2 fruit fly cellular contexts compared by ENCODE assay signal in genomic region chr3L:10516707-10517450, dm6.
TF ChIP-seq lines count a peak whose summit lies in the region.

No protein-coding gene starts in this region.

TF ChIP-seq in whole organism, embryonic, 481 proteins besides CTCF, POLR2A, EP300 and RAD21 (continued from another document):
- peak; percentile 47 to 48 for TF ChIP-seq Trl (optimal IDR thresholded peaks at IDR 0.05; lab: Kevin White, UChicago)
- no peak for TF ChIP-seq Trl (GFP tag; optimal IDR thresholded peaks at IDR 0.05; lab: Kevin White, UChicago)
- TF ChIP-seq Poxn (GFP tag; IDR thresholded peaks at IDR 0.05; lab: Robert Waterston, UW), result no peak
- TF ChIP-seq sens (GFP tag; lab: Kevin White, UChicago), result peak; percentile 35
- no peak for TF ChIP-seq CG15011 (GFP tag; optimal IDR thresholded peaks at IDR 0.05; lab: Kevin White, UChicago)
- no peak for TF ChIP-seq caup (GFP tag; optimal IDR thresholded peaks at IDR 0.05; lab: Kevin White, UChicago; ENCODE audit: severe bottlenecking)
- peak; percentile 8 for TF ChIP-seq ind (GFP tag; optimal IDR thresholded peaks at IDR 0.05; lab: Kevin White, UChicago)
- TF ChIP-seq Dip3 (GFP tag; optimal IDR thresholded peaks at IDR 0.05; lab: Kevin White, UChicago), result no peak
- TF ChIP-seq bsh (GFP tag; optimal IDR thresholded peaks at IDR 0.05; lab: Kevin White, UChicago), result no peak
- peak; percentile 8 for TF ChIP-seq Sox100B (GFP tag; optimal IDR thresholded peaks at IDR 0.05; lab: Kevin White, UChicago)
- peak; percentile 38 for TF ChIP-seq CG12391 (tag; optimal IDR thresholded peaks at IDR 0.05; lab: Kevin White, UChicago)
- peak; percentile 26 for TF ChIP-seq CG13775 (GFP tag; optimal IDR thresholded peaks at IDR 0.05; lab: Kevin White, UChicago)
- peak; percentile 87 for TF ChIP-seq Ets65A (GFP tag; lab: Kevin White, UChicago)
- no peak for TF ChIP-seq CG7987 (GFP tag; optimal IDR thresholded peaks at IDR 0.05; lab: Kevin White, UChicago)
- TF ChIP-seq cad (GFP tag; optimal IDR thresholded peaks at IDR 0.05; lab: Kevin White, UChicago), result peak; percentile 61
- TF ChIP-seq lola (GFP tag; optimal IDR thresholded peaks at IDR 0.05; lab: Kevin White, UChicago), result peak in 1 of 3 experiments; percentile 10
- peak; percentile 14 for TF ChIP-seq Med (GFP tag; lab: Kevin White, UChicago)
- peak; percentile 87 for TF ChIP-seq grau (tag; optimal IDR thresholded peaks at IDR 0.05; lab: Kevin White, UChicago)
- peak in 1 of 2 experiments; percentile 75 for TF ChIP-seq insv (GFP tag; optimal IDR thresholded peaks at IDR 0.05; lab: Kevin White, UChicago)
- TF ChIP-seq CG2875 (GFP tag; optimal IDR thresholded peaks at IDR 0.05; lab: Kevin White, UChicago), result no peak
- no peak for TF ChIP-seq usp (GFP tag; optimal IDR thresholded peaks at IDR 0.05; lab: Kevin White, UChicago)
- TF ChIP-seq CG3281 (GFP tag; optimal IDR thresholded peaks at IDR 0.05; lab: Kevin White, UChicago), result peak; percentile 15
- peak; percentile 32 for TF ChIP-seq CG7839 (tag; optimal IDR thresholded peaks at IDR 0.05; lab: Kevin White, UChicago)
- 0 out of 2 replicates have a peak, but pooled peaks have one; percentile 7 for TF ChIP-seq ara (GFP tag; IDR thresholded peaks at IDR 0.05; lab: Robert Waterston, UW)
- 0 out of 2 replicates have a peak, but pooled peaks have one; percentile 29 for TF ChIP-seq Xrp1 (GFP tag; IDR thresholded peaks at IDR 0.05; lab: Robert Waterston, UW)
- peak in 1 of 2 experiments; percentile 10 for TF ChIP-seq eve (GFP tag; optimal IDR thresholded peaks at IDR 0.05; lab: Kevin White, UChicago)
- no peak for TF ChIP-seq CG10274 (GFP tag; optimal IDR thresholded peaks at IDR 0.05; lab: Kevin White, UChicago)
- no peak for TF ChIP-seq en (GFP tag; optimal IDR thresholded peaks at IDR 0.05; lab: Kevin White, UChicago)
- no peak for TF ChIP-seq sob (GFP tag; IDR thresholded peaks at IDR 0.05; lab: Robert Waterston, UW)
- TF ChIP-seq CG7556 (GFP tag; optimal IDR thresholded peaks at IDR 0.05; lab: Kevin White, UChicago), result peak; percentile 18
- no peak for TF ChIP-seq CG7963 (GFP tag; IDR thresholded peaks at IDR 0.05; lab: Robert Waterston, UW; ENCODE audit: partially characterized antibody)
- TF ChIP-seq CG17802 (tag; optimal IDR thresholded peaks at IDR 0.05; lab: Kevin White, UChicago), result no peak
- TF ChIP-seq Hr51 (GFP tag; optimal IDR thresholded peaks at IDR 0.05; lab: Kevin White, UChicago), result peak in 1 of 2 experiments; percentile 17
- peak; percentile 31 for TF ChIP-seq gem (tag; optimal IDR thresholded peaks at IDR 0.05; lab: Kevin White, UChicago)
- TF ChIP-seq CG18262 (tag; optimal IDR thresholded peaks at IDR 0.05; lab: Kevin White, UChicago), result peak; percentile 24
- TF ChIP-seq nom (GFP tag; optimal IDR thresholded peaks at IDR 0.05; lab: Kevin White, UChicago), result no peak

TF ChIP-seq in whole organism, prepupa, 60 proteins besides CTCF, POLR2A, EP300 and RAD21 (continued from another document):
- TF ChIP-seq ss (GFP tag; optimal IDR thresholded peaks at IDR 0.05; lab: Kevin White, UChicago), result no peak
- peak; percentile 17 for TF ChIP-seq achi (GFP tag; optimal IDR thresholded peaks at IDR 0.05; lab: Kevin White, UChicago)
- no peak for TF ChIP-seq Hr38 (GFP tag; optimal IDR thresholded peaks at IDR 0.05; lab: Kevin White, UChicago)
- peak; percentile 46 for TF ChIP-seq esn (GFP tag; optimal IDR thresholded peaks at IDR 0.05; lab: Kevin White, UChicago)
- no peak for TF ChIP-seq CG10669 (GFP tag; optimal IDR thresholded peaks at IDR 0.05; lab: Kevin White, UChicago)
- TF ChIP-seq fd59A (GFP tag; optimal IDR thresholded peaks at IDR 0.05; lab: Kevin White, UChicago), result peak; percentile 32
- no peak for TF ChIP-seq eg (GFP tag; IDR thresholded peaks at IDR 0.05; lab: Robert Waterston, UW)
- TF ChIP-seq OdsH (GFP tag; optimal IDR thresholded peaks at IDR 0.05; lab: Kevin White, UChicago), result peak; percentile 19
- no peak for TF ChIP-seq Ets21C (GFP tag; optimal IDR thresholded peaks at IDR 0.05; lab: Kevin White, UChicago)
- no peak for TF ChIP-seq CG11294 (GFP tag; IDR thresholded peaks at IDR 0.05; lab: Robert Waterston, UW)
- TF ChIP-seq CG6276 (GFP tag; optimal IDR thresholded peaks at IDR 0.05; lab: Kevin White, UChicago), result no peak
- no peak for TF ChIP-seq CG16779 (tag; optimal IDR thresholded peaks at IDR 0.05; lab: Kevin White, UChicago)
- TF ChIP-seq cyc (GFP tag; optimal IDR thresholded peaks at IDR 0.05; lab: Kevin White, UChicago), result peak; percentile 2
- no peak for TF ChIP-seq Eip93F (GFP tag; optimal IDR thresholded peaks at IDR 0.05; lab: Kevin White, UChicago)
- no peak for TF ChIP-seq Blimp-1 (GFP tag; optimal IDR thresholded peaks at IDR 0.05; lab: Kevin White, UChicago)
- peak; percentile 82 for TF ChIP-seq svp (GFP tag; lab: Kevin White, UChicago)
- no peak for TF ChIP-seq CG8632 (GFP tag; optimal IDR thresholded peaks at IDR 0.05; lab: Kevin White, UChicago)
- no peak for TF ChIP-seq CG6792 (GFP tag; optimal IDR thresholded peaks at IDR 0.05; lab: Kevin White, UChicago)
- TF ChIP-seq Lpt (GFP tag; optimal IDR thresholded peaks at IDR 0.05; lab: Kevin White, UChicago), result no peak
- no peak for TF ChIP-seq pdm3 (GFP tag; optimal IDR thresholded peaks at IDR 0.05; lab: Kevin White, UChicago)
- no peak for TF ChIP-seq CG1621 (tag; optimal IDR thresholded peaks at IDR 0.05; lab: Kevin White, UChicago)
- no peak for TF ChIP-seq CG11762 (GFP tag; optimal IDR thresholded peaks at IDR 0.05; lab: Kevin White, UChicago; ENCODE audit: insufficient read depth)
- TF ChIP-seq CG3919 (GFP tag; optimal IDR thresholded peaks at IDR 0.05; lab: Kevin White, UChicago), result no peak
- TF ChIP-seq Sox15 (GFP tag; optimal IDR thresholded peaks at IDR 0.05; lab: Kevin White, UChicago), result peak; percentile 9
- TF ChIP-seq lz (GFP tag; optimal IDR thresholded peaks at IDR 0.05; lab: Kevin White, UChicago), result peak; percentile 24
- no peak for TF ChIP-seq Eip75B (GFP tag; optimal IDR thresholded peaks at IDR 0.05; lab: Kevin White, UChicago)
- no peak for TF ChIP-seq CG7368 (GFP tag; optimal IDR thresholded peaks at IDR 0.05; lab: Kevin White, UChicago)
- TF ChIP-seq CG4318 (GFP tag; optimal IDR thresholded peaks at IDR 0.05; lab: Kevin White, UChicago), result no peak
- no peak for TF ChIP-seq Sox14 (GFP tag; optimal IDR thresholded peaks at IDR 0.05; lab: Kevin White, UChicago)
- TF ChIP-seq salr (GFP tag; optimal IDR thresholded peaks at IDR 0.05; lab: Kevin White, UChicago), result no peak
- no peak for TF ChIP-seq fkh (GFP tag; optimal IDR thresholded peaks at IDR 0.05; lab: Kevin White, UChicago)
- TF ChIP-seq CG9139 (GFP tag; optimal IDR thresholded peaks at IDR 0.05; lab: Kevin White, UChicago), result no peak
- TF ChIP-seq Hr4 (GFP tag; optimal IDR thresholded peaks at IDR 0.05; lab: Kevin White, UChicago), result peak; percentile 6
- peak; percentile 24 for TF ChIP-seq spab (GFP tag; optimal IDR thresholded peaks at IDR 0.05; lab: Kevin White, UChicago)
- TF ChIP-seq vri (GFP tag; optimal IDR thresholded peaks at IDR 0.05; lab: Kevin White, UChicago), result no peak
- TF ChIP-seq CG8119 (GFP tag; IDR thresholded peaks at IDR 0.05; lab: Robert Waterston, UW), result no peak
